Fruit fly (Drosophila melanogaster) whole organism, adult: ENCODE measurements around the gene Seipin.

Source experiments
- CG11617 ChIP-seq: fragments of 200-800 bp; sonication (Bioruptor generic); optimal IDR thresholded peaks from 2 replicates; lab custom pipeline; 2017; ENCODE audit warnings: mild to moderate bottlenecking, missing biosample characterization, missing genetic modification reagents, missing genetic modification characterization
- CG12768 ChIP-seq: fragments of 200-800 bp; sonication (Bioruptor generic); optimal IDR thresholded peaks from 2 replicates; lab custom pipeline; 2017; ENCODE audit warnings: missing biosample characterization, missing genetic modification characterization, mild to moderate bottlenecking, moderate library complexity, missing genetic modification reagents
- CG14711 ChIP-seq: fragments of 200-800 bp; sonication (Bioruptor generic); optimal IDR thresholded peaks from 2 replicates; lab custom pipeline; 2018; ENCODE audit warnings: missing biosample characterization, mild to moderate bottlenecking, missing genetic modification characterization, moderate library complexity
- CG1620 ChIP-seq: fragments of 200-800 bp; sonication (Bioruptor generic); optimal IDR thresholded peaks from 2 replicates; lab custom pipeline; 2016; ENCODE audit warnings: missing biosample characterization, missing genetic modification characterization
- CG33017 ChIP-seq: fragments of 200-800 bp; sonication (Bioruptor generic); optimal IDR thresholded peaks from 2 replicates; lab custom pipeline; 2018; ENCODE audit warnings: missing biosample characterization, mild to moderate bottlenecking, missing genetic modification characterization, moderate library complexity
- CG5204 ChIP-seq: fragments of 200-800 bp; sonication (Bioruptor generic); optimal IDR thresholded peaks from 2 replicates; lab custom pipeline; 2016; ENCODE audit warnings: missing biosample characterization, missing genetic modification characterization
- CG7045 ChIP-seq: fragments of 200-800 bp; sonication (Bioruptor generic); optimal IDR thresholded peaks from 2 replicates; lab custom pipeline; 2017; ENCODE audit warnings: missing biosample characterization, mild to moderate bottlenecking, missing genetic modification characterization
- CG7101 ChIP-seq: fragments of 200-800 bp; sonication (Bioruptor generic); optimal IDR thresholded peaks from 2 replicates; lab custom pipeline; 2018; ENCODE audit warnings: missing biosample characterization, mild to moderate bottlenecking, missing genetic modification characterization, moderate library complexity
- Clk ChIP-seq: fragments of 200-800 bp; sonication (Bioruptor generic); optimal IDR thresholded peaks from 2 replicates; lab custom pipeline; 2017; ENCODE audit warnings: missing biosample characterization, missing genetic modification characterization
- Crg-1 ChIP-seq: fragments of 200-800 bp; sonication (Bioruptor generic); optimal IDR thresholded peaks from 2 replicates; lab custom pipeline; 2016; ENCODE audit warnings: missing biosample characterization, missing genetic modification characterization
- Hr96 ChIP-seq: fragments of 200-800 bp; sonication (Bioruptor generic); optimal IDR thresholded peaks from 2 replicates; lab custom pipeline; 2016; ENCODE audit warnings: missing biosample characterization, missing genetic modification characterization
- Mnt ChIP-seq: fragments of 200-800 bp; sonication (Bioruptor generic); optimal IDR thresholded peaks from 2 replicates; lab custom pipeline; 2016; ENCODE audit warnings: missing biosample characterization, mild to moderate bottlenecking, missing genetic modification characterization
- bab1 ChIP-seq: fragments of 200-800 bp; sonication (Bioruptor generic); optimal IDR thresholded peaks from 3 replicates; lab custom pipeline; 2019; ENCODE audit warnings: missing biosample characterization, mild to moderate bottlenecking, missing genetic modification characterization, moderate library complexity
- cic ChIP-seq: fragments of 200-800 bp; sonication (Bioruptor generic); optimal IDR thresholded peaks from 2 replicates; lab custom pipeline; 2017; ENCODE audit warnings: missing biosample characterization, mild to moderate bottlenecking, missing genetic modification characterization, moderate library complexity
- cnc ChIP-seq, 2 experiments: fragments of >200 bp; optimal IDR thresholded peaks; 2 replicates each; lab custom pipeline; 2017
- kay ChIP-seq: fragments of 200-800 bp; sonication (Bioruptor generic); peaks from one replicate; lab custom pipeline; 2016; ENCODE audit warnings: missing biosample characterization, missing genetic modification characterization, borderline replicate concordance
- ovo ChIP-seq: fragments of 200-800 bp; sonication (Bioruptor generic); optimal IDR thresholded peaks from 2 replicates; lab custom pipeline; 2016; ENCODE audit warnings: missing biosample characterization, missing genetic modification characterization
- pad ChIP-seq: fragments of 200-800 bp; sonication (Bioruptor generic); optimal IDR thresholded peaks from 3 replicates; lab custom pipeline; 2017; ENCODE audit warnings: missing biosample characterization, missing genetic modification characterization, mild to moderate bottlenecking, moderate library complexity, missing genetic modification reagents
- tj ChIP-seq: fragments of 200-800 bp; sonication (Bioruptor generic); optimal IDR thresholded peaks from 3 replicates; lab custom pipeline; 2017; ENCODE audit warnings: missing biosample characterization, mild to moderate bottlenecking, missing genetic modification characterization, moderate library complexity
- toe ChIP-seq: fragments of 200-800 bp; sonication (Bioruptor generic); optimal IDR thresholded peaks from 2 replicates; lab custom pipeline; 2016; ENCODE audit warnings: missing biosample characterization, missing genetic modification characterization

Seipin gene

dm6 chrX:2589446-2590038, 30.1 kb upstream of the Seipin start:
- TF ChIP-seq CG14711 (tag; lab: Kevin White, UChicago) (peak; percentile 85), CG33017 (tag; lab: Kevin White, UChicago) (peak; percentile 88), kay (GFP tag; lab: Kevin White, UChicago) (no peak), CG1620 (GFP tag; lab: Kevin White, UChicago) (peak; percentile 60), Mnt (peak; percentile 54), tj (GFP tag; lab: Kevin White, UChicago) (peak; percentile 31), cic (GFP tag; lab: Kevin White, UChicago) (peak; percentile 35), CG11617 (GFP tag; lab: Kevin White, UChicago) (peak; percentile 54), cnc (optimal IDR thresholded peaks at IDR 0.05; lab: Kevin White, UChicago) (no peak), bab1 (GFP tag; lab: Kevin White, UChicago) (peak; percentile 93), toe (no peak), CG5204 (GFP tag; lab: Kevin White, UChicago) (peak; percentile 24), CG7045 (peak; percentile 70), Crg-1 (GFP tag; lab: Kevin White, UChicago) (peak; percentile 75), Hr96 (GFP tag; lab: Kevin White, UChicago) (peak; percentile 69), CG12768 (GFP tag; lab: Kevin White, UChicago) (peak; percentile 84), CG7101 (tag; lab: Kevin White, UChicago) (peak; percentile 92), pad (peak; percentile 65), Clk (GFP tag; lab: Kevin White, UChicago) (peak; percentile 50), ovo (GFP tag; lab: Kevin White, UChicago) (no peak)

DNA sequence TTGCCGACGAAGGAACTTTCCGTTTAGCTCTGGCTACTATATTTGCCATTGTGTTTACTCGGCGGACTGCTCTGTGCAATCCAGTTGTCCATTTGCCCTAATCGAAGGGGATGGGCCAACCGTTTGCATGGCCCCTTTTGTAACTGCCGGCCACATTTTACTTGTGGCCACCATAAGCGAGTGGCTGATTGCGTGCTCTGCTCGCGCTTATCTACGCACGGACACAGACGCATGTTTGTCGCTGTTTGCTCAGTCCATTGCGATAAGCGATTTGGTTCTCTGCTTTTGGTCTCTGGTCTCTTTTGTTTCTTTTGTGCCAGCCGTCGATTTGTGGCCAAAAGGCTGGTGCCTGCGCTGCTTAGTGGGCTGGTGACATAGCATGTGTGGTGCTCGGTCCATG, 29.0 kb upstream of the Seipin start:
- TF ChIP-seq CG14711 (tag; lab: Kevin White, UChicago) (no peak), kay (GFP tag; lab: Kevin White, UChicago) (no peak), CG12768 (GFP tag; lab: Kevin White, UChicago) (no peak), CG33017 (tag; lab: Kevin White, UChicago) (no peak), Hr96 (GFP tag; lab: Kevin White, UChicago) (no peak), cnc (optimal IDR thresholded peaks at IDR 0.05; lab: Kevin White, UChicago) (no peak), CG11617 (GFP tag; lab: Kevin White, UChicago) (no peak), Mnt (no peak), Clk (GFP tag; lab: Kevin White, UChicago) (no peak), ovo (GFP tag; lab: Kevin White, UChicago) (no peak), cic (GFP tag; lab: Kevin White, UChicago) (no peak), CG5204 (GFP tag; lab: Kevin White, UChicago) (no peak), bab1 (GFP tag; lab: Kevin White, UChicago) (no peak), CG7045 (no peak)

- TF ChIP-seq cnc (optimal IDR thresholded peaks at IDR 0.05; lab: Kevin White, UChicago) (no peak), CG14711 (tag; lab: Kevin White, UChicago) (no peak), ovo (GFP tag; lab: Kevin White, UChicago) (no peak), Mnt (no peak), CG11617 (GFP tag; lab: Kevin White, UChicago) (peak; percentile 69), toe (peak; percentile 16), bab1 (GFP tag; lab: Kevin White, UChicago) (no peak), tj (GFP tag; lab: Kevin White, UChicago) (peak; percentile 9), Clk (GFP tag; lab: Kevin White, UChicago) (no peak), pad (peak; percentile 37), cic (GFP tag; lab: Kevin White, UChicago) (peak; percentile 52), CG12768 (GFP tag; lab: Kevin White, UChicago) (no peak), CG33017 (tag; lab: Kevin White, UChicago) (no peak), Crg-1 (GFP tag; lab: Kevin White, UChicago) (no peak), CG5204 (GFP tag; lab: Kevin White, UChicago) (peak; percentile 45), CG1620 (GFP tag; lab: Kevin White, UChicago) (no peak), kay (GFP tag; lab: Kevin White, UChicago) (peak; percentile 88), CG7045 (no peak), Hr96 (GFP tag; lab: Kevin White, UChicago) (peak; percentile 61), CG7101 (tag; lab: Kevin White, UChicago) (peak; percentile 42)
Observed at dm6 chrX:2591315-2591999, 28.1 kb upstream of the Seipin start.

- no peak for TF ChIP-seq Hr96 (GFP tag; lab: Kevin White, UChicago)
- TF ChIP-seq Clk (GFP tag; lab: Kevin White, UChicago), result no peak
- TF ChIP-seq kay (GFP tag; lab: Kevin White, UChicago), result no peak
- TF ChIP-seq CG12768 (GFP tag; lab: Kevin White, UChicago), result no peak
- no peak for TF ChIP-seq CG7101 (tag; lab: Kevin White, UChicago)
- no peak for TF ChIP-seq Crg-1 (GFP tag; lab: Kevin White, UChicago)
- TF ChIP-seq ovo (GFP tag; lab: Kevin White, UChicago), result no peak
- no peak for TF ChIP-seq pad
- TF ChIP-seq cnc (optimal IDR thresholded peaks at IDR 0.05; lab: Kevin White, UChicago), result no peak
- TF ChIP-seq cic (GFP tag; lab: Kevin White, UChicago), result no peak
- no peak for TF ChIP-seq tj (GFP tag; lab: Kevin White, UChicago)
- TF ChIP-seq CG14711 (tag; lab: Kevin White, UChicago), result no peak
- no peak for TF ChIP-seq CG1620 (GFP tag; lab: Kevin White, UChicago)
- no peak for TF ChIP-seq toe
- TF ChIP-seq CG7045, result no peak
- no peak for TF ChIP-seq CG5204 (GFP tag; lab: Kevin White, UChicago)
- TF ChIP-seq bab1 (GFP tag; lab: Kevin White, UChicago), result no peak
- no peak for TF ChIP-seq Mnt
- no peak for TF ChIP-seq CG33017 (tag; lab: Kevin White, UChicago)
Observed at dm6 chrX:2592243-2592642, 27.4 kb upstream of the Seipin start.
